Worm (Caenorhabditis elegans): Measurements from ENCODE around the gene rpl-23.
A peak's percentile ranks its signal among the peaks of the same experiment; 100 is the strongest.

Gene rpl-23

DNA sequence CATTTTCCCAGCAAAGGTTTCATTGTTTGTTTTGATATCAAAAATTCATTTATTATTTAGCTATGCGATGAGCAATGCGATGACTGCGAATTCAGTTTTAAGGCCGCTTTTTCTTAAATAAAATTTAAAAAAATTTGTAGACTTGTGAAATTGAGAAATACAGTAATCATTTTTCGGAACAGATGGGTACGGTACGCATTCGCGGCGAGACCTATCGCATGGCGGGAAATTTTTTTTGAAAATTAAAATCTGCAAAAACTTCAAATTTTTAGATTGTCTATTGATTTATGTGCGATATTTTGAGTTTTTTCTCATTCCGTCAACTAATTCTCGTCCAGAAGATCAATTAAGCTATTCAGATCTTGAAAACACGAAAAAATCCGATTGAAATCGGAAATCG, 42.4 kb downstream of the rpl-23 start (continued):
- TF ChIP-seq madf-10 (tag; optimal IDR thresholded peaks at IDR 0.05) (no peak), somi-1 (GFP tag; optimal IDR thresholded peaks at IDR 0.05) (no peak), lag-1 (GFP tag; IDR thresholded peaks at IDR 0.05) (no peak), attf-3 (GFP tag; conservative IDR thresholded peaks at IDR 0.05) (no peak), snpc-3.4 (tag; optimal IDR thresholded peaks at IDR 0.05) (peak; percentile 85), F57C9.4 (tag; optimal IDR thresholded peaks at IDR 0.05) (no peak), aptf-3 (GFP tag; IDR thresholded peaks at IDR 0.05) (no peak), lsl-1 (GFP tag; optimal IDR thresholded peaks at IDR 0.05) (peak; percentile 100), K12H6.12 (tag; optimal IDR thresholded peaks at IDR 0.05) (no peak), lin-35 (GFP tag; optimal IDR thresholded peaks at IDR 0.05) (peak in 2 of 3 experiments; percentile 25 to 88), F33H1.4 (GFP tag; IDR thresholded peaks at IDR 0.05) (peak; percentile 99), lin-26 (GFP tag; IDR thresholded peaks at IDR 0.05) (no peak), Y53F4B.3 (GFP tag; IDR thresholded peaks at IDR 0.05) (no peak), tbp1 (GFP tag; optimal IDR thresholded peaks at IDR 0.05) (peak; percentile 64), cebp-1 (GFP tag; IDR thresholded peaks at IDR 0.05) (no peak), cebp-1 (tag; optimal IDR thresholded peaks at IDR 0.05) (no peak), unc-62 (GFP tag; optimal IDR thresholded peaks at IDR 0.05) (no peak), snpc-4 (GFP tag; optimal IDR thresholded peaks at IDR 0.05) (peak; percentile 59), snpc-4 (tag; optimal IDR thresholded peaks at IDR 0.05) (peak in 3 of 4 experiments; percentile 46 to 72 (median 68)), him-1 (tag; optimal IDR thresholded peaks at IDR 0.05) (no peak), B0336.3 (GFP tag; IDR thresholded peaks at IDR 0.05) (peak; percentile 65), unc-130 (GFP tag; optimal IDR thresholded peaks at IDR 0.05) (peak; percentile 89), F55B11.4 (tag; optimal IDR thresholded peaks at IDR 0.05; ENCODE audit: borderline replicate concordance, insufficient read depth) (no peak), ets-4 (GFP tag; optimal IDR thresholded peaks at IDR 0.05) (no peak), hrde-1 (tag; optimal IDR thresholded peaks at IDR 0.05; ENCODE audit: borderline replicate concordance) (peak; percentile 56), T07F8.4 (tag; optimal IDR thresholded peaks at IDR 0.05) (no peak), lir-1 (GFP tag; conservative IDR thresholded peaks at IDR 0.05) (no peak; the same call in 1 of the 2 replicates), snpc-1.3 (tag; optimal IDR thresholded peaks at IDR 0.05; ENCODE audit: insufficient read depth) (peak; percentile 66), attf-6 (GFP tag; IDR thresholded peaks at IDR 0.05) (peak; percentile 72), ama-1 (optimal IDR thresholded peaks at IDR 0.05) (no peak), ama-1 (GFP tag; optimal IDR thresholded peaks at IDR 0.05) (no peak), ztf-6 (GFP tag; IDR thresholded peaks at IDR 0.05) (no peak), lsy-27 (tag; optimal IDR thresholded peaks at IDR 0.05; ENCODE audit: borderline replicate concordance, insufficient read depth) (no peak), ZK185.1 (tag; optimal IDR thresholded peaks at IDR 0.05; ENCODE audit: poor library complexity, severe bottlenecking) (no peak), ztf-22 (GFP tag; optimal IDR thresholded peaks at IDR 0.05) (no peak), Y56A3A.18 (GFP tag; IDR thresholded peaks at IDR 0.05) (no peak), mes-4 (tag; optimal IDR thresholded peaks at IDR 0.05) (no peak), hlh-26 (GFP tag; conservative IDR thresholded peaks at IDR 0.05) (no peak), K11D2.4 (GFP tag; IDR thresholded peaks at IDR 0.05) (no peak), ztf-25 (GFP tag; IDR thresholded peaks at IDR 0.05) (no peak), xnd-1 (tag; optimal IDR thresholded peaks at IDR 0.05) (peak; percentile 100), hsf-1 (GFP tag; IDR thresholded peaks at IDR 0.05) (peak; percentile 84), F23B12.7 (tag; optimal IDR thresholded peaks at IDR 0.05; ENCODE audit: insufficient read depth) (no peak), let-526 (GFP tag; IDR thresholded peaks at IDR 0.05) (no peak), gei-17 (GFP tag; optimal IDR thresholded peaks at IDR 0.05) (no peak), nhr-179 (tag; optimal IDR thresholded peaks at IDR 0.05) (no peak), F39B2.1 (GFP tag; IDR thresholded peaks at IDR 0.05) (no peak), Y53G8AR.9 (GFP tag; conservative IDR thresholded peaks at IDR 0.05) (peak; percentile 83), repo-1 (tag; optimal IDR thresholded peaks at IDR 0.05) (no peak)
